Fruit fly (Drosophila melanogaster) whole organism, embryonic: ENCODE measurements around the gene CG7963.
A peak's percentile ranks its signal among the peaks of the same experiment; 100 is the strongest.

Source experiments
- Asciz ChIP-seq: fragments of 200-800 bp; sonication (Bioruptor generic); optimal IDR thresholded peaks from 2 replicates; lab custom pipeline; 2017; ENCODE audit warnings: missing biosample characterization, mild to moderate bottlenecking, missing genetic modification characterization, missing genetic modification reagents
- CG10274 ChIP-seq: fragments of 200-800 bp; sonication (Bioruptor generic); optimal IDR thresholded peaks from 3 replicates; lab custom pipeline; 2017; ENCODE audit warnings: missing biosample characterization, mild to moderate bottlenecking, missing genetic modification characterization
- CG10959 ChIP-seq: fragments of 200-800 bp; sonication (Bioruptor generic); IDR thresholded peaks from 2 replicates; pipeline ENCODE4 v1.3.6; 2022; ENCODE audit warnings: missing biosample characterization, missing genetic modification characterization
- CG10979 ChIP-seq: fragments of 200-800 bp; sonication (Bioruptor generic); optimal IDR thresholded peaks from 2 replicates; lab custom pipeline; 2018; ENCODE audit warnings: missing biosample characterization, mild to moderate bottlenecking, missing genetic modification characterization, moderate library complexity
- CG14965 ChIP-seq: fragments of 200-800 bp; sonication (Bioruptor generic); optimal IDR thresholded peaks from 2 replicates; lab custom pipeline; 2016; ENCODE audit warnings: missing biosample characterization, missing genetic modification characterization, borderline replicate concordance
- CG1602 ChIP-seq: fragments of 200-800 bp; sonication (Bioruptor generic); optimal IDR thresholded peaks from 3 replicates; lab custom pipeline; 2016; ENCODE audit warnings: missing biosample characterization, missing genetic modification characterization
- CG17328 ChIP-seq: fragments of 200-800 bp; sonication (Bioruptor generic); IDR thresholded peaks from 2 replicates; pipeline ENCODE4 v1.3.6; 2022; ENCODE audit warnings: missing biosample characterization, missing genetic modification characterization
- CG17802 ChIP-seq: fragments of 200-800 bp; sonication (Bioruptor generic); optimal IDR thresholded peaks from 2 replicates; lab custom pipeline; 2018; ENCODE audit warnings: missing biosample characterization, mild to moderate bottlenecking, missing genetic modification characterization, moderate library complexity
- CG17912 ChIP-seq: fragments of 200-800 bp; sonication (Bioruptor generic); optimal IDR thresholded peaks from 2 replicates; lab custom pipeline; 2018; ENCODE audit warnings: missing biosample characterization, mild to moderate bottlenecking, missing genetic modification characterization
- CG18262 ChIP-seq: fragments of 200-800 bp; optimal IDR thresholded peaks from 3 replicates; lab custom pipeline; 2019; ENCODE audit warnings: missing biosample characterization, mild to moderate bottlenecking, missing genetic modification characterization, moderate library complexity
- CG6254 ChIP-seq: fragments of 200-800 bp; sonication (Bioruptor generic); optimal IDR thresholded peaks from 3 replicates; lab custom pipeline; 2017; ENCODE audit warnings: mild to moderate bottlenecking, missing biosample characterization, missing genetic modification reagents, missing genetic modification characterization
- CG7745 ChIP-seq: fragments of 200-800 bp; sonication (Bioruptor generic); optimal IDR thresholded peaks from 2 replicates; lab custom pipeline; 2018; ENCODE audit warnings: missing biosample characterization, mild to moderate bottlenecking, missing genetic modification characterization, moderate library complexity
- CG8478 ChIP-seq: fragments of >200 bp; optimal IDR thresholded peaks from 2 replicates; lab custom pipeline; 2018
- CG9876 ChIP-seq: fragments of 200-800 bp; sonication (Bioruptor generic); optimal IDR thresholded peaks from 2 replicates; lab custom pipeline; 2016; ENCODE audit warnings: missing biosample characterization, missing genetic modification characterization
- CHES-1-like ChIP-seq: fragments of 200-800 bp; sonication (Bioruptor generic); optimal IDR thresholded peaks from 2 replicates; lab custom pipeline; 2016; ENCODE audit warnings: missing biosample characterization, missing genetic modification characterization
- D ChIP-seq, 2 experiments: fragments of 200-800 bp in 1 of 2; fragments of >200 bp in 1 of 2; sonication (Bioruptor generic) in 1 of 2; optimal IDR thresholded peaks; 2 replicates in 1 of 2; 3 replicates in 1 of 2; lab custom pipeline; 2017; ENCODE audit warnings: mild to moderate bottlenecking in 1 of 2, missing biosample characterization in 1 of 2, missing genetic modification characterization in 1 of 2, missing genetic modification reagents in 1 of 2
- H2.0 ChIP-seq: fragments of 200-800 bp; sonication (Bioruptor generic); IDR thresholded peaks from 2 replicates; pipeline ENCODE4 v1.3.6; 2022; ENCODE audit warnings: missing biosample characterization, missing genetic modification characterization
- HLH3B ChIP-seq: fragments of 200-800 bp; sonication (Bioruptor generic); IDR thresholded peaks from 2 replicates; pipeline ENCODE4 v1.3.6; 2022; ENCODE audit warnings: missing biosample characterization, missing genetic modification characterization
- Hmr ChIP-seq: fragments of 200-800 bp; sonication (Bioruptor generic); optimal IDR thresholded peaks from 3 replicates; lab custom pipeline; 2017; ENCODE audit warnings: mild to moderate bottlenecking, missing biosample characterization, missing genetic modification reagents, missing genetic modification characterization
- Lpt ChIP-seq: fragments of >200 bp; optimal IDR thresholded peaks from 2 replicates; lab custom pipeline; 2018; ENCODE audit warnings: missing biosample characterization, missing genetic modification characterization
- Max ChIP-seq: fragments of 200-800 bp; sonication (Bioruptor generic); optimal IDR thresholded peaks from 2 replicates; lab custom pipeline; 2016; ENCODE audit warnings: missing biosample characterization, mild to moderate bottlenecking, missing genetic modification characterization
- Ptx1 ChIP-seq: fragments of 200-800 bp; sonication (Bioruptor generic); IDR thresholded peaks from 2 replicates; pipeline ENCODE4 v1.3.6; 2022; ENCODE audit warnings: missing biosample characterization, missing genetic modification characterization
- Rx ChIP-seq: fragments of 200-800 bp; sonication (Bioruptor generic); IDR thresholded peaks from 2 replicates; pipeline ENCODE4 v1.3.6; 2022; ENCODE audit warnings: missing biosample characterization, missing genetic modification characterization
- Spps ChIP-seq: fragments of 200-800 bp; sonication (Bioruptor generic); optimal IDR thresholded peaks from 2 replicates; lab custom pipeline; 2018; ENCODE audit warnings: missing biosample characterization, mild to moderate bottlenecking, missing genetic modification characterization
- Ssrp ChIP-seq: fragments of 200-800 bp; sonication (Bioruptor generic); optimal IDR thresholded peaks from 2 replicates; lab custom pipeline; 2018; ENCODE audit warnings: missing biosample characterization, mild to moderate bottlenecking, missing genetic modification characterization, moderate library complexity
- Vsx1 ChIP-seq: fragments of 200-800 bp; sonication (Bioruptor generic); optimal IDR thresholded peaks from 2 replicates; lab custom pipeline; 2017; ENCODE audit warnings: missing biosample characterization, mild to moderate bottlenecking, missing genetic modification characterization, missing genetic modification reagents
- ab ChIP-seq: fragments of 200-800 bp; sonication (Bioruptor generic); optimal IDR thresholded peaks from 2 replicates; lab custom pipeline; 2016; ENCODE audit warnings: missing biosample characterization, missing genetic modification characterization
- bcd ChIP-seq: fragments of 200-800 bp; sonication (Bioruptor generic); optimal IDR thresholded peaks from 2 replicates; lab custom pipeline; 2017; ENCODE audit warnings: missing biosample characterization, mild to moderate bottlenecking, missing genetic modification characterization
- cad ChIP-seq: fragments of >200 bp; optimal IDR thresholded peaks from 2 replicates; lab custom pipeline; 2017; ENCODE audit warnings: missing biosample characterization, missing genetic modification characterization
- ci ChIP-seq: fragments of 200-800 bp; sonication (Bioruptor generic); IDR thresholded peaks from 3 replicates; pipeline ENCODE4 v1.3.6; 2022; ENCODE audit warnings: missing biosample characterization, missing genetic modification characterization
- crc ChIP-seq: fragments of 200-800 bp; sonication (Bioruptor generic); optimal IDR thresholded peaks from 2 replicates; lab custom pipeline; 2016; ENCODE audit warnings: missing biosample characterization, missing genetic modification characterization
- crol ChIP-seq: fragments of 200-800 bp; sonication (Bioruptor generic); IDR thresholded peaks from 2 replicates; pipeline ENCODE4 v1.3.6; 2022; ENCODE audit warnings: missing biosample characterization, missing genetic modification characterization
- crp ChIP-seq, 2 experiments: fragments of 200-800 bp; sonication (Bioruptor generic); optimal IDR thresholded peaks; 2 replicates in 1 of 2; 3 replicates in 1 of 2; lab custom pipeline; 2017; ENCODE audit warnings: missing biosample characterization in 2 of 2, missing genetic modification characterization in 2 of 2, mild to moderate bottlenecking in 1 of 2, moderate library complexity in 1 of 2
- fd64A ChIP-seq: fragments of 200-800 bp; sonication (Bioruptor generic); optimal IDR thresholded peaks from 3 replicates; lab custom pipeline; 2018; ENCODE audit warnings: missing biosample characterization, mild to moderate bottlenecking, missing genetic modification characterization
- gce ChIP-seq: fragments of 200-800 bp; sonication (Bioruptor generic); IDR thresholded peaks from 3 replicates; pipeline ENCODE4 v1.3.6; 2022; ENCODE audit warnings: missing biosample characterization, missing genetic modification characterization
- hkb ChIP-seq, 2 experiments: fragments of 200-800 bp in 1 of 2; fragments of >200 bp in 1 of 2; sonication (Bioruptor generic) in 1 of 2; IDR thresholded peaks in 1 of 2; optimal IDR thresholded peaks in 1 of 2; 2 replicates each; pipeline versions ENCODE4 v1.3.6 to Lab custom; 2017 to 2022; ENCODE audit warnings: missing biosample characterization in 1 of 2, missing genetic modification characterization in 1 of 2
- inv ChIP-seq: fragments of 200-800 bp; sonication (Bioruptor generic); IDR thresholded peaks from 2 replicates; pipeline ENCODE4 v1.3.6; 2022; ENCODE audit warnings: missing biosample characterization, missing genetic modification characterization; ENCODE audit not compliant: partially characterized antibody
- klu ChIP-seq: fragments of 200-800 bp; sonication (Bioruptor generic); IDR thresholded peaks from 2 replicates; pipeline ENCODE4 v1.3.6; 2022; ENCODE audit warnings: missing biosample characterization, missing genetic modification characterization
- maf-S ChIP-seq: fragments of 200-800 bp; sonication (Bioruptor generic); optimal IDR thresholded peaks from 2 replicates; lab custom pipeline; 2016; ENCODE audit warnings: missing biosample characterization, missing genetic modification characterization
- nmo ChIP-seq: fragments of 200-800 bp; sonication (Bioruptor generic); optimal IDR thresholded peaks from 2 replicates; lab custom pipeline; 2018; ENCODE audit warnings: missing biosample characterization, mild to moderate bottlenecking, missing genetic modification characterization, moderate library complexity
- oc ChIP-seq: fragments of 200-800 bp; sonication (Bioruptor generic); optimal IDR thresholded peaks from 2 replicates; lab custom pipeline; 2018; ENCODE audit warnings: missing biosample characterization, mild to moderate bottlenecking, missing genetic modification characterization, moderate library complexity
- ranshi ChIP-seq: fragments of 200-800 bp; sonication (Bioruptor generic); IDR thresholded peaks from 2 replicates; pipeline ENCODE4 v1.3.6; 2022; ENCODE audit warnings: missing biosample characterization, missing genetic modification characterization
- sisA ChIP-seq: fragments of 200-800 bp; sonication (Bioruptor generic); IDR thresholded peaks from 2 replicates; pipeline ENCODE4 v1.3.6; 2022; ENCODE audit warnings: missing biosample characterization, missing genetic modification characterization
- slp2 ChIP-seq: fragments of 200-800 bp; sonication (Bioruptor generic); optimal IDR thresholded peaks from 2 replicates; lab custom pipeline; 2016; ENCODE audit warnings: missing biosample characterization, missing genetic modification characterization
- so ChIP-seq: fragments of 200-800 bp; sonication (Bioruptor generic); IDR thresholded peaks from 3 replicates; pipeline ENCODE4 v1.3.6; 2022; ENCODE audit warnings: missing biosample characterization, missing genetic modification characterization
- tap ChIP-seq: fragments of 200-800 bp; optimal IDR thresholded peaks from 3 replicates; lab custom pipeline; 2019; ENCODE audit warnings: missing biosample characterization, mild to moderate bottlenecking, missing genetic modification characterization, moderate library complexity
- trh ChIP-seq: fragments of 200-800 bp; sonication (Bioruptor generic); optimal IDR thresholded peaks from 2 replicates; lab custom pipeline; 2016; ENCODE audit warnings: missing biosample characterization, missing genetic modification characterization
- wdn ChIP-seq: fragments of 200-800 bp; sonication (Bioruptor generic); IDR thresholded peaks from 2 replicates; pipeline ENCODE4 v1.3.6; 2022; ENCODE audit warnings: missing biosample characterization, missing genetic modification characterization
- z ChIP-seq: fragments of 200-800 bp; sonication (Bioruptor generic); IDR thresholded peaks from 3 replicates; pipeline ENCODE4 v1.3.6; 2022; ENCODE audit warnings: missing biosample characterization, missing genetic modification characterization
- zfh2 ChIP-seq: fragments of 200-800 bp; sonication (Bioruptor generic); optimal IDR thresholded peaks from 2 replicates; lab custom pipeline; 2016; ENCODE audit warnings: missing biosample characterization, missing genetic modification characterization

The CG7963 gene

dm6 chr3R:8355579-8355978 is 7.0 kb upstream of the CG7963 start (continued):
- TF ChIP-seq ci (GFP tag; lab: Robert Waterston, UW), result peak; percentile 96
- TF ChIP-seq crol (GFP tag; lab: Robert Waterston, UW), result peak; percentile 58
- TF ChIP-seq gce (GFP tag; lab: Robert Waterston, UW), result peak; percentile 89
- TF ChIP-seq CG14965 (GFP tag; lab: Kevin White, UChicago), result peak; percentile 77
- TF ChIP-seq CG17328 (GFP tag; lab: Robert Waterston, UW), result peak; percentile 89
- peak; percentile 63; the same call in 1 of the 2 replicates for TF ChIP-seq CG10959 (GFP tag; lab: Robert Waterston, UW)
- peak; percentile 91 for TF ChIP-seq CG9876 (GFP tag; lab: Kevin White, UChicago)
- TF ChIP-seq CG1602 (GFP tag; lab: Kevin White, UChicago), result peak; percentile 88
- no peak for TF ChIP-seq z (GFP tag; lab: Robert Waterston, UW)
- no peak for TF ChIP-seq hkb (optimal IDR thresholded peaks at IDR 0.05; lab: Kevin White, UChicago)
- TF ChIP-seq hkb (GFP tag; IDR thresholded peaks at IDR 0.05; lab: Robert Waterston, UW), result peak; percentile 96
- TF ChIP-seq cad (GFP tag; lab: Kevin White, UChicago), result no peak
- peak; percentile 91 for TF ChIP-seq Vsx1 (GFP tag; lab: Kevin White, UChicago)
- TF ChIP-seq Ssrp (tag; lab: Kevin White, UChicago), result peak; percentile 84
- peak; percentile 78 for TF ChIP-seq CG6254
- peak; percentile 97 for TF ChIP-seq wdn (GFP tag; lab: Robert Waterston, UW)
- TF ChIP-seq ranshi (GFP tag; lab: Robert Waterston, UW), result peak; percentile 91
- peak; percentile 70 for TF ChIP-seq Spps (tag; lab: Kevin White, UChicago)
- no peak for TF ChIP-seq CG8478 (lab: Kevin White, UChicago)
- peak; percentile 72 for TF ChIP-seq CG17802
- TF ChIP-seq trh, result peak; percentile 88
- peak; percentile 92 for TF ChIP-seq klu
- peak; percentile 87 for TF ChIP-seq Rx (GFP tag; lab: Robert Waterston, UW)
- TF ChIP-seq slp2 (GFP tag; lab: Kevin White, UChicago), result peak; percentile 96
- no peak for TF ChIP-seq CG17912 (GFP tag; lab: Kevin White, UChicago)
- TF ChIP-seq CG10274 (GFP tag; lab: Kevin White, UChicago), result peak; percentile 77
- peak; percentile 90 for TF ChIP-seq Max (GFP tag; lab: Kevin White, UChicago)
- peak; percentile 93 for TF ChIP-seq bcd (GFP tag; lab: Kevin White, UChicago)
- peak; percentile 94 for TF ChIP-seq HLH3B (GFP tag; lab: Robert Waterston, UW)
- peak; percentile 89 for TF ChIP-seq nmo (GFP tag; lab: Kevin White, UChicago)
- peak; percentile 87 for TF ChIP-seq CG10979
- TF ChIP-seq fd64A (GFP tag; lab: Kevin White, UChicago), result peak; percentile 66
- peak; percentile 90 for TF ChIP-seq so (GFP tag; lab: Robert Waterston, UW)
- TF ChIP-seq inv (GFP tag; lab: Robert Waterston, UW), result no peak
- TF ChIP-seq maf-S (GFP tag; lab: Kevin White, UChicago), result peak; percentile 96
- no peak for TF ChIP-seq D (optimal IDR thresholded peaks at IDR 0.05; lab: Kevin White, UChicago)
- peak; percentile 88 for TF ChIP-seq D (GFP tag; optimal IDR thresholded peaks at IDR 0.05; lab: Kevin White, UChicago)
- TF ChIP-seq CHES-1-like, result peak; percentile 97
- peak; percentile 96 for TF ChIP-seq sisA (GFP tag; lab: Robert Waterston, UW)
- TF ChIP-seq oc (tag; lab: Kevin White, UChicago), result peak; percentile 93
- peak; percentile 94 for TF ChIP-seq Asciz (GFP tag; lab: Kevin White, UChicago)
- TF ChIP-seq crc (GFP tag; lab: Kevin White, UChicago), result peak; percentile 96
- TF ChIP-seq CG7745 (tag; lab: Kevin White, UChicago), result no peak
- TF ChIP-seq Hmr, result peak; percentile 98
- TF ChIP-seq CG18262 (tag; lab: Kevin White, UChicago), result peak; percentile 86
- TF ChIP-seq tap (tag; lab: Kevin White, UChicago), result peak; percentile 90
- peak; percentile 95 for TF ChIP-seq zfh2
- peak; percentile 96 for TF ChIP-seq Ptx1 (GFP tag; lab: Robert Waterston, UW)
- peak; percentile 73 for TF ChIP-seq ab (GFP tag; lab: Kevin White, UChicago)
- TF ChIP-seq H2.0, result peak; percentile 92
- peak in 1 of 2 experiments; percentile 57 for TF ChIP-seq crp (GFP tag; optimal IDR thresholded peaks at IDR 0.05; lab: Kevin White, UChicago)
- no peak for TF ChIP-seq Lpt (GFP tag; lab: Kevin White, UChicago)
